Worm (Caenorhabditis elegans) whole organism, mixed stage, embryonic: ENCODE data around the gene cyd-1.

Experiments used
- bed-3 ChIP-seq: fragments of 200-800 bp; sonication (Bioruptor generic); optimal IDR thresholded peaks from 3 replicates; lab custom pipeline; 2018; ENCODE audit warnings: mild to moderate bottlenecking, missing genetic modification characterization, moderate library complexity, missing compliant biosample characterization
- blmp-1 ChIP-seq: fragments of 150-350 bp; optimal IDR thresholded peaks from 2 replicates; lab custom pipeline; 2014; ENCODE audit warnings: missing biosample characterization, missing genetic modification characterization
- ceh-39 ChIP-seq: fragments of 150-350 bp; optimal IDR thresholded peaks from 2 replicates; lab custom pipeline; 2014; ENCODE audit warnings: missing biosample characterization, missing genetic modification characterization
- ceh-83 ChIP-seq: fragments of 200-800 bp; sonication (Bioruptor generic); optimal IDR thresholded peaks from 2 replicates; lab custom pipeline; 2018; ENCODE audit warnings: mild to moderate bottlenecking, missing genetic modification characterization, missing compliant biosample characterization
- ces-1 ChIP-seq: fragments of 150-350 bp; optimal IDR thresholded peaks from 2 replicates; lab custom pipeline; 2014; ENCODE audit warnings: missing biosample characterization, missing genetic modification reagents, missing genetic modification characterization
- cnd-1 ChIP-seq: fragments of 200-800 bp; sonication (Bioruptor generic); optimal IDR thresholded peaks from 2 replicates; lab custom pipeline; 2018; ENCODE audit warnings: mild to moderate bottlenecking, missing genetic modification characterization, missing compliant biosample characterization
- drap-1 ChIP-seq: fragments of 200-800 bp; sonication (Bioruptor generic); optimal IDR thresholded peaks from 3 replicates; lab custom pipeline; 2018; ENCODE audit warnings: mild to moderate bottlenecking, missing genetic modification characterization, missing compliant biosample characterization
- elt-1 ChIP-seq: sonication (generic microtip); optimal IDR thresholded peaks from 2 replicates; lab custom pipeline; 2017; ENCODE audit warnings: missing genetic modification characterization, mild to moderate bottlenecking, missing compliant biosample characterization, antibody characterized with exemption, moderate library complexity, borderline replicate concordance; ENCODE audit not compliant: insufficient read depth
- elt-3 ChIP-seq: fragments of 150-350 bp; optimal IDR thresholded peaks from 2 replicates; lab custom pipeline; 2014; ENCODE audit warnings: missing biosample characterization, missing genetic modification characterization
- flh-1 ChIP-seq: fragments of 200-800 bp; sonication (Bioruptor generic); optimal IDR thresholded peaks from 2 replicates; lab custom pipeline; 2018; ENCODE audit warnings: mild to moderate bottlenecking, missing genetic modification characterization, moderate library complexity, missing compliant biosample characterization
- ham-2 ChIP-seq: fragments of 200-800 bp; sonication (Bioruptor generic); optimal IDR thresholded peaks from 2 replicates; lab custom pipeline; 2018; ENCODE audit warnings: mild to moderate bottlenecking, missing genetic modification characterization, missing compliant biosample characterization
- hlh-1 ChIP-seq: fragments of 150-350 bp; optimal IDR thresholded peaks from 2 replicates; lab custom pipeline; 2014; ENCODE audit warnings: missing biosample characterization, missing genetic modification reagents, missing genetic modification characterization
- lin-13 ChIP-seq: fragments of 150-350 bp; optimal IDR thresholded peaks from 2 replicates; lab custom pipeline; 2014; ENCODE audit warnings: missing biosample characterization, missing genetic modification characterization
- lin-32 ChIP-seq: fragments of 200-800 bp; sonication (Bioruptor generic); optimal IDR thresholded peaks from 2 replicates; lab custom pipeline; 2018; ENCODE audit warnings: mild to moderate bottlenecking, missing genetic modification characterization, missing compliant biosample characterization
- lsy-2 ChIP-seq: fragments of 150-350 bp; optimal IDR thresholded peaks from 2 replicates; lab custom pipeline; 2014; ENCODE audit warnings: missing biosample characterization, missing genetic modification characterization
- mab-5 ChIP-seq: fragments of 150-350 bp; optimal IDR thresholded peaks from 2 replicates; lab custom pipeline; 2014; ENCODE audit warnings: missing biosample characterization, missing genetic modification characterization
- mep-1 ChIP-seq: fragments of 150-350 bp; optimal IDR thresholded peaks from 2 replicates; lab custom pipeline; 2017; ENCODE audit warnings: missing biosample characterization, missing genetic modification reagents, missing genetic modification characterization, inconsistent platforms
- mls-2 ChIP-seq: sonication (generic microtip); optimal IDR thresholded peaks from 2 replicates; lab custom pipeline; 2016; ENCODE audit warnings: mild to moderate bottlenecking, missing genetic modification characterization, moderate library complexity, missing compliant biosample characterization
- nhr-12 ChIP-seq: fragments of 150-350 bp; optimal IDR thresholded peaks from 2 replicates; lab custom pipeline; 2014; ENCODE audit warnings: missing biosample characterization, missing genetic modification characterization
- nhr-2 ChIP-seq: fragments of 150-350 bp; optimal IDR thresholded peaks from 2 replicates; lab custom pipeline; 2014; ENCODE audit warnings: missing biosample characterization, missing genetic modification characterization
- nhr-237 ChIP-seq: fragments of 150-350 bp; optimal IDR thresholded peaks from 2 replicates; lab custom pipeline; 2014; ENCODE audit warnings: missing biosample characterization, missing genetic modification characterization
- nhr-28 ChIP-seq: fragments of 150-350 bp; optimal IDR thresholded peaks from 2 replicates; lab custom pipeline; 2014; ENCODE audit warnings: missing biosample characterization, missing genetic modification characterization
- nhr-76 ChIP-seq: sonication (generic microtip); optimal IDR thresholded peaks from 2 replicates; lab custom pipeline; 2017; ENCODE audit warnings: missing biosample characterization, missing genetic modification characterization
- pha-4 ChIP-seq: fragments of 150-350 bp; optimal IDR thresholded peaks from 2 replicates; lab custom pipeline; 2018; ENCODE audit warnings: missing biosample characterization, missing genetic modification reagents, missing genetic modification characterization
- sem-2 ChIP-seq: fragments of 200-800 bp; sonication (Bioruptor generic); optimal IDR thresholded peaks from 2 replicates; lab custom pipeline; 2018; ENCODE audit warnings: mild to moderate bottlenecking, missing genetic modification characterization, missing compliant biosample characterization
- snpc-4 ChIP-seq: fragments of 150-350 bp; optimal IDR thresholded peaks from 2 replicates; lab custom pipeline; 2014; ENCODE audit warnings: missing biosample characterization, missing genetic modification characterization
- tbx-8 ChIP-seq: fragments of 200-800 bp; sonication (Bioruptor generic); optimal IDR thresholded peaks from 2 replicates; lab custom pipeline; 2018; ENCODE audit warnings: mild to moderate bottlenecking, missing genetic modification characterization, moderate library complexity, missing compliant biosample characterization
- unc-120 ChIP-seq: sonication (generic microtip); optimal IDR thresholded peaks from 2 replicates; lab custom pipeline; 2017; ENCODE audit warnings: missing genetic modification characterization, missing compliant biosample characterization; ENCODE audit not compliant: poor library complexity, severe bottlenecking
- unc-62 ChIP-seq: fragments of 150-350 bp; optimal IDR thresholded peaks from 2 replicates; lab custom pipeline; 2014; ENCODE audit warnings: missing biosample characterization, missing genetic modification reagents, missing genetic modification characterization
- zip-8 ChIP-seq: fragments of 150-350 bp; optimal IDR thresholded peaks from 2 replicates; lab custom pipeline; 2014; ENCODE audit warnings: missing biosample characterization, missing genetic modification characterization
- ztf-11 ChIP-seq: fragments of 150-350 bp; optimal IDR thresholded peaks from 2 replicates; lab custom pipeline; 2014; ENCODE audit warnings: missing biosample characterization, missing genetic modification characterization

The cyd-1 gene

ce11 chrII:12992193-12992592 is 11.8 kb downstream of the cyd-1 start:
- TF ChIP-seq drap-1 (GFP tag; lab: Kevin White, UChicago) (no peak), elt-1 (tag; lab: Kevin White, UChicago) (no peak), tbx-8 (GFP tag; lab: Kevin White, UChicago) (no peak), nhr-12 (tag; lab: Kevin White, UChicago) (no peak), ham-2 (GFP tag; lab: Kevin White, UChicago) (no peak), mls-2 (tag; lab: Kevin White, UChicago) (no peak), elt-3 (tag; lab: Kevin White, UChicago) (no peak), lin-13 (tag; lab: Kevin White, UChicago) (no peak), lin-32 (GFP tag; lab: Kevin White, UChicago) (no peak), ztf-11 (tag; lab: Kevin White, UChicago) (no peak), lsy-2 (no peak), unc-62 (GFP tag; lab: Kevin White, UChicago) (no peak), unc-120 (no peak), pha-4 (tag; lab: Kevin White, UChicago) (no peak), nhr-2 (no peak), flh-1 (GFP tag; lab: Kevin White, UChicago) (no peak), ceh-83 (GFP tag; lab: Kevin White, UChicago) (no peak), blmp-1 (tag; lab: Kevin White, UChicago) (no peak), snpc-4 (tag; lab: Kevin White, UChicago) (no peak), ces-1 (GFP tag; lab: Kevin White, UChicago) (no peak)

ce11 chrII:12992980-12993379 is 12.6 kb downstream of the cyd-1 start:
- TF ChIP-seq cnd-1 (tag; lab: Kevin White, UChicago), result peak; percentile 36
- peak; percentile 93 for TF ChIP-seq zip-8 (tag; lab: Kevin White, UChicago)
- peak; percentile 72 for TF ChIP-seq nhr-2
- no peak for TF ChIP-seq nhr-76 (tag; lab: Kevin White, UChicago)

ce11 chrII:12994009-12994788 is 13.8 kb downstream of the cyd-1 start:
- TF ChIP-seq lsy-2 (no peak), mep-1 (tag; lab: Kevin White, UChicago) (no peak), mls-2 (tag; lab: Kevin White, UChicago) (no peak), flh-1 (GFP tag; lab: Kevin White, UChicago) (no peak), nhr-28 (no peak), ham-2 (GFP tag; lab: Kevin White, UChicago) (no peak), unc-62 (GFP tag; lab: Kevin White, UChicago) (no peak), mab-5 (tag; lab: Kevin White, UChicago) (no peak), nhr-237 (tag; lab: Kevin White, UChicago) (no peak), drap-1 (GFP tag; lab: Kevin White, UChicago) (no peak)

ce11 chrII:12995322-12995721 is 14.9 kb downstream of the cyd-1 start:
- TF ChIP-seq elt-1 (tag; lab: Kevin White, UChicago), result no peak
- no peak for TF ChIP-seq ces-1 (GFP tag; lab: Kevin White, UChicago)
- no peak for TF ChIP-seq lsy-2
- no peak for TF ChIP-seq mls-2 (tag; lab: Kevin White, UChicago)
- no peak for TF ChIP-seq ceh-39
- TF ChIP-seq unc-120, result no peak
- no peak for TF ChIP-seq cnd-1 (tag; lab: Kevin White, UChicago)
- no peak for TF ChIP-seq hlh-1 (tag; lab: Kevin White, UChicago)

ce11 chrII:12996249-12996648 is 15.9 kb downstream of the cyd-1 start, which contains the start of gene hphd-1:
Gene hphd-1 (minus strand): TSS chrII:12996571.
- TF ChIP-seq elt-1 (tag; lab: Kevin White, UChicago) (no peak), unc-62 (GFP tag; lab: Kevin White, UChicago) (no peak), bed-3 (no peak), nhr-237 (tag; lab: Kevin White, UChicago) (no peak), drap-1 (GFP tag; lab: Kevin White, UChicago) (no peak), mab-5 (tag; lab: Kevin White, UChicago) (no peak), snpc-4 (tag; lab: Kevin White, UChicago) (no peak), flh-1 (GFP tag; lab: Kevin White, UChicago) (no peak), ceh-39 (no peak), hlh-1 (tag; lab: Kevin White, UChicago) (no peak), sem-2 (GFP tag; lab: Kevin White, UChicago) (no peak)
